Fruit fly (Drosophila melanogaster) whole organism, embryonic: ENCODE data around the gene CG43902.

Experiments
- ATbp ChIP-seq: fragments of 200-800 bp; sonication (Bioruptor generic); optimal IDR thresholded peaks from 2 replicates; lab custom pipeline; 2017; ENCODE audit warnings: missing biosample characterization, mild to moderate bottlenecking, missing genetic modification characterization, missing genetic modification reagents
- Aef1 ChIP-seq: fragments of 200-800 bp; sonication (Bioruptor generic); IDR thresholded peaks from 3 replicates; pipeline ENCODE4 v1.3.6; 2022; ENCODE audit warnings: missing biosample characterization, missing genetic modification characterization
- Awh ChIP-seq: fragments of 200-800 bp; sonication (Bioruptor generic); IDR thresholded peaks from 2 replicates; pipeline ENCODE4, ENCODE4 v1.3.6; 2022; ENCODE audit warnings: missing biosample characterization, missing genetic modification characterization
- BEAF-32 ChIP-seq: fragments of 200-800 bp; sonication (Bioruptor generic); optimal IDR thresholded peaks from 3 replicates; lab custom pipeline; 2017; ENCODE audit warnings: missing biosample characterization, missing genetic modification characterization, mild to moderate bottlenecking, moderate library complexity, missing genetic modification reagents
- C15 ChIP-seq: fragments of 200-800 bp; sonication (Bioruptor generic); IDR thresholded peaks from 3 replicates; pipeline ENCODE4 v1.3.6; 2022; ENCODE audit warnings: missing biosample characterization, missing genetic modification characterization
- CG12071 ChIP-seq: fragments of 200-800 bp; sonication (Bioruptor generic); optimal IDR thresholded peaks from 3 replicates; lab custom pipeline; 2018; ENCODE audit warnings: missing biosample characterization, mild to moderate bottlenecking, missing genetic modification characterization
- CG12769 ChIP-seq: fragments of 200-800 bp; sonication (Bioruptor generic); optimal IDR thresholded peaks from 2 replicates; lab custom pipeline; 2019; ENCODE audit warnings: missing biosample characterization, mild to moderate bottlenecking, missing genetic modification characterization, moderate library complexity
- CG14710 ChIP-seq: fragments of 200-800 bp; sonication (Bioruptor generic); optimal IDR thresholded peaks from 3 replicates; lab custom pipeline; 2019; ENCODE audit warnings: missing biosample characterization, mild to moderate bottlenecking, missing genetic modification characterization, moderate library complexity
- CG14965 ChIP-seq: fragments of 200-800 bp; sonication (Bioruptor generic); optimal IDR thresholded peaks from 2 replicates; lab custom pipeline; 2016; ENCODE audit warnings: missing biosample characterization, missing genetic modification characterization, borderline replicate concordance
- CG17612 ChIP-seq: fragments of 200-800 bp; sonication (Bioruptor generic); IDR thresholded peaks from 2 replicates; pipeline ENCODE4 v1.3.6; 2022; ENCODE audit warnings: missing biosample characterization, missing genetic modification characterization
- CG17802 ChIP-seq: fragments of 200-800 bp; sonication (Bioruptor generic); optimal IDR thresholded peaks from 2 replicates; lab custom pipeline; 2018; ENCODE audit warnings: missing biosample characterization, mild to moderate bottlenecking, missing genetic modification characterization, moderate library complexity
- CG2129 ChIP-seq: fragments of 200-800 bp; sonication (Bioruptor generic); IDR thresholded peaks from 2 replicates; pipeline ENCODE4 v1.3.6; 2022; ENCODE audit warnings: missing biosample characterization, missing genetic modification characterization; ENCODE audit not compliant: partially characterized antibody
- CG2199 ChIP-seq: fragments of 200-800 bp; sonication (Bioruptor generic); IDR thresholded peaks from 3 replicates; pipeline ENCODE4 v1.3.6; 2022; ENCODE audit warnings: missing biosample characterization, missing genetic modification characterization
- CG30020 ChIP-seq: fragments of 200-800 bp; optimal IDR thresholded peaks from 2 replicates; lab custom pipeline; 2019; ENCODE audit warnings: missing biosample characterization, mild to moderate bottlenecking, missing genetic modification characterization, moderate library complexity
- CG3407 ChIP-seq: fragments of 200-800 bp; sonication (Bioruptor generic); optimal IDR thresholded peaks from 2 replicates; lab custom pipeline; 2018; ENCODE audit warnings: missing biosample characterization, mild to moderate bottlenecking, missing genetic modification characterization
- CG7372 ChIP-seq: fragments of 200-800 bp; sonication (Bioruptor generic); IDR thresholded peaks from 2 replicates; pipeline ENCODE4 v1.3.6; 2022; ENCODE audit warnings: missing biosample characterization, missing genetic modification characterization
- CG7556 ChIP-seq: fragments of 200-800 bp; sonication (Bioruptor generic); optimal IDR thresholded peaks from 2 replicates; lab custom pipeline; 2017; ENCODE audit warnings: missing biosample characterization, mild to moderate bottlenecking, missing genetic modification characterization
- Chrac-16 ChIP-seq: fragments of 200-800 bp; sonication (Bioruptor generic); optimal IDR thresholded peaks from 3 replicates; lab custom pipeline; 2016; ENCODE audit warnings: missing biosample characterization, missing genetic modification characterization
- Dbx ChIP-seq: fragments of 200-800 bp; sonication (Bioruptor generic); IDR thresholded peaks from 3 replicates; pipeline ENCODE4 v1.3.6; 2022; ENCODE audit warnings: missing biosample characterization, missing genetic modification characterization
- Dp ChIP-seq: fragments of 200-800 bp; sonication (Bioruptor generic); optimal IDR thresholded peaks from 2 replicates; lab custom pipeline; 2018; ENCODE audit warnings: missing biosample characterization, mild to moderate bottlenecking, missing genetic modification characterization, moderate library complexity
- E2f1 ChIP-seq: fragments of 200-800 bp; sonication (Bioruptor generic); IDR thresholded peaks from 2 replicates; pipeline ENCODE4 v1.3.6; 2022; ENCODE audit warnings: missing biosample characterization, missing genetic modification characterization
- ERR ChIP-seq: fragments of 200-800 bp; sonication (Bioruptor generic); optimal IDR thresholded peaks from 2 replicates; lab custom pipeline; 2016; ENCODE audit warnings: missing biosample characterization, missing genetic modification characterization
- H2.0 ChIP-seq: fragments of 200-800 bp; sonication (Bioruptor generic); IDR thresholded peaks from 2 replicates; pipeline ENCODE4 v1.3.6; 2022; ENCODE audit warnings: missing biosample characterization, missing genetic modification characterization
- HmgD ChIP-seq: fragments of 200-800 bp; sonication (Bioruptor generic); optimal IDR thresholded peaks from 3 replicates; lab custom pipeline; 2016; ENCODE audit warnings: missing biosample characterization, missing genetic modification characterization
- Hmx ChIP-seq: fragments of 200-800 bp; sonication (Bioruptor generic); optimal IDR thresholded peaks from 2 replicates; lab custom pipeline; 2016; ENCODE audit warnings: missing biosample characterization, missing genetic modification characterization
- Lpt ChIP-seq: fragments of >200 bp; optimal IDR thresholded peaks from 2 replicates; lab custom pipeline; 2018; ENCODE audit warnings: missing biosample characterization, missing genetic modification characterization
- Med ChIP-seq: fragments of 200-800 bp; sonication (Bioruptor generic); peaks from one replicate; lab custom pipeline; 2016; ENCODE audit warnings: missing biosample characterization, missing genetic modification characterization, mild to moderate bottlenecking, inconsistent platforms, moderate library complexity
- Mes4 ChIP-seq: fragments of 200-800 bp; sonication (Bioruptor generic); optimal IDR thresholded peaks from 2 replicates; lab custom pipeline; 2016; ENCODE audit warnings: missing biosample characterization, missing genetic modification characterization
- Neu2 ChIP-seq: fragments of 200-800 bp; sonication (Bioruptor generic); optimal IDR thresholded peaks from 3 replicates; lab custom pipeline; 2016; ENCODE audit warnings: missing biosample characterization, missing genetic modification characterization, borderline replicate concordance
- amos ChIP-seq: fragments of 200-800 bp; sonication (Bioruptor generic); IDR thresholded peaks from 2 replicates; pipeline ENCODE4 v1.3.6; 2022; ENCODE audit warnings: missing biosample characterization, missing genetic modification characterization; ENCODE audit not compliant: partially characterized antibody
- bab2 ChIP-seq: fragments of 200-800 bp; sonication (Bioruptor generic); optimal IDR thresholded peaks from 2 replicates; lab custom pipeline; 2016; ENCODE audit warnings: missing biosample characterization, missing genetic modification characterization
- bigmax ChIP-seq: fragments of 200-800 bp; sonication (Bioruptor generic); optimal IDR thresholded peaks from 2 replicates; lab custom pipeline; 2018; ENCODE audit warnings: missing biosample characterization, mild to moderate bottlenecking, missing genetic modification characterization
- br ChIP-seq: fragments of >200 bp; optimal IDR thresholded peaks from 2 replicates; lab custom pipeline; 2017
- chn ChIP-seq: fragments of 200-800 bp; sonication (Bioruptor generic); optimal IDR thresholded peaks from 2 replicates; lab custom pipeline; 2016; ENCODE audit warnings: missing biosample characterization, missing genetic modification characterization
- crc ChIP-seq: fragments of 200-800 bp; sonication (Bioruptor generic); optimal IDR thresholded peaks from 2 replicates; lab custom pipeline; 2016; ENCODE audit warnings: missing biosample characterization, missing genetic modification characterization
- cwo ChIP-seq: fragments of 200-800 bp; sonication (Bioruptor generic); optimal IDR thresholded peaks from 3 replicates; lab custom pipeline; 2017; ENCODE audit warnings: missing biosample characterization, missing genetic modification characterization, mild to moderate bottlenecking, moderate library complexity, missing genetic modification reagents
- dpn ChIP-seq, 2 experiments: fragments of 200-800 bp; sonication (Bioruptor generic); optimal IDR thresholded peaks; 3 replicates each; lab custom pipeline; 2016; ENCODE audit warnings: missing biosample characterization in 2 of 2, missing genetic modification characterization in 2 of 2
- eyg ChIP-seq: fragments of 200-800 bp; sonication (Bioruptor generic); optimal IDR thresholded peaks from 3 replicates; lab custom pipeline; 2016; ENCODE audit warnings: missing biosample characterization, missing genetic modification characterization
- gem ChIP-seq: fragments of 200-800 bp; sonication (Bioruptor generic); optimal IDR thresholded peaks from 2 replicates; lab custom pipeline; 2019; ENCODE audit warnings: missing biosample characterization, mild to moderate bottlenecking, missing genetic modification characterization, moderate library complexity
- her ChIP-seq: fragments of 200-800 bp; sonication (Bioruptor generic); optimal IDR thresholded peaks from 2 replicates; lab custom pipeline; 2016; ENCODE audit warnings: missing biosample characterization, missing genetic modification characterization
- nerfin-1 ChIP-seq: fragments of 200-800 bp; sonication (Bioruptor generic); optimal IDR thresholded peaks from 3 replicates; lab custom pipeline; 2019; ENCODE audit warnings: missing biosample characterization, mild to moderate bottlenecking, missing genetic modification characterization, moderate library complexity
- nerfin-2 ChIP-seq: fragments of 200-800 bp; sonication (Bioruptor generic); IDR thresholded peaks from 2 replicates; pipeline ENCODE4 v1.3.6; 2022; ENCODE audit warnings: missing biosample characterization, missing genetic modification characterization; ENCODE audit not compliant: partially characterized antibody
- pnt ChIP-seq: fragments of 200-800 bp; sonication (Bioruptor generic); optimal IDR thresholded peaks from 3 replicates; lab custom pipeline; 2016; ENCODE audit warnings: missing biosample characterization, missing genetic modification characterization
- ro ChIP-seq: fragments of 200-800 bp; sonication (Bioruptor generic); IDR thresholded peaks from 2 replicates; pipeline ENCODE4 v1.3.6; 2022; ENCODE audit warnings: missing biosample characterization, missing genetic modification characterization
- sens-2 ChIP-seq: fragments of 200-800 bp; sonication (Bioruptor generic); IDR thresholded peaks from 2 replicates; pipeline ENCODE4 v1.3.6; 2022; ENCODE audit warnings: missing biosample characterization, missing genetic modification characterization
- slou ChIP-seq: fragments of 200-800 bp; sonication (Bioruptor generic); optimal IDR thresholded peaks from 3 replicates; lab custom pipeline; 2016; ENCODE audit warnings: missing biosample characterization, missing genetic modification characterization
- tin ChIP-seq: fragments of 200-800 bp; sonication (Bioruptor generic); optimal IDR thresholded peaks from 3 replicates; lab custom pipeline; 2016; ENCODE audit warnings: missing biosample characterization, missing genetic modification characterization
- tio ChIP-seq: fragments of 200-800 bp; sonication (Bioruptor generic); optimal IDR thresholded peaks from 2 replicates; lab custom pipeline; 2017; ENCODE audit warnings: missing biosample characterization, missing genetic modification characterization, inconsistent platforms
- unc-4 ChIP-seq: fragments of 200-800 bp; sonication (Bioruptor generic); IDR thresholded peaks from 2 replicates; pipeline ENCODE4 v1.3.6; 2022; ENCODE audit warnings: missing biosample characterization, missing genetic modification characterization; ENCODE audit not compliant: partially characterized antibody
- vfl ChIP-seq: fragments of 200-800 bp; sonication (Bioruptor generic); optimal IDR thresholded peaks from 2 replicates; lab custom pipeline; 2016; ENCODE audit warnings: missing biosample characterization, missing genetic modification characterization
- zen2 ChIP-seq: fragments of 200-800 bp; sonication (Bioruptor generic); IDR thresholded peaks from 3 replicates; pipeline ENCODE4 v1.3.6; 2022; ENCODE audit warnings: missing biosample characterization, missing genetic modification characterization; ENCODE audit not compliant: partially characterized antibody

Gene CG43902

DNA sequence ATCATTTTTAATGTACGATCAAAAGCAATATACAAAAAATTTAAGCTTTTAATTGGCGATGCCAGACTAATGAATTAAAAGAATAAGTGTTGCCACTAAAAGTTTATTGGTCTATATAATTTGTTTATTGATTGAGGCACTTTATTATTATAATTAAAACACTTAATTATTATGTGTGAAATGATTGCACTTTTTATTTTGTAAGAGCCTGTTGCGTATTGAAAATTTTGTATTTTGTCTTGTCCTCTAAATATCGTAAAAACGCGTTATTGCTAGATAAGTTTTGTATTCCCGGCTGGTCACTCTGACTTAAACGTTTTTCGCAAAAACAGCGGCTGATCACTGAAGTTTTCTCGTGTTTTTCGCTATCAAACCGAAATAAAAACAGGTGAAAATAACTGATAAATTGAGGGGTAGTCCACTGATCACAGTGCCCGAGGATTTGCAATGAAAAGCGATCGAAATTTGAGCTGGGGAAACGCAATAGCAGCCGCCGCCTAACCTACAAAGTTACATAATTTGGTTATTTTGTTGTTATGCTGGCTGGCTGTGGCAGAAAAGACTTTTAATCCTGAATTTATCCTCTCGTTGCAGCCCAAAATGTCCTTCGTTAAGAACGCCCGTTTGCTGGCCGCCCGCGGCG lies 54.6 kb downstream of the CG43902 start, which contains the start of gene ATPsyndelta (continued):
- TF ChIP-seq vfl (GFP tag; lab: Kevin White, UChicago) = no peak
- TF ChIP-seq gem (tag; lab: Kevin White, UChicago) = peak; percentile 4
- TF ChIP-seq CG2199 (GFP tag; lab: Robert Waterston, UW) = no peak
- TF ChIP-seq ro (GFP tag; lab: Robert Waterston, UW) = no peak
- no peak for TF ChIP-seq dpn (GFP tag; optimal IDR thresholded peaks at IDR 0.05; lab: Kevin White, UChicago)
- TF ChIP-seq Mes4 (GFP tag; lab: Kevin White, UChicago) = no peak
- TF ChIP-seq CG2129 = no peak
- no peak for TF ChIP-seq her
- TF ChIP-seq bab2 (GFP tag; lab: Kevin White, UChicago) = no peak
- no peak for TF ChIP-seq Awh (GFP tag; lab: Robert Waterston, UW)
- no peak for TF ChIP-seq CG7556 (GFP tag; lab: Kevin White, UChicago)
- no peak for TF ChIP-seq slou
- no peak for TF ChIP-seq CG7372 (GFP tag; lab: Robert Waterston, UW)
- TF ChIP-seq BEAF-32 (GFP tag; lab: Kevin White, UChicago) = peak; percentile 63
- no peak for TF ChIP-seq Med
- TF ChIP-seq Aef1 (GFP tag; lab: Robert Waterston, UW) = no peak
- TF ChIP-seq bigmax (GFP tag; lab: Kevin White, UChicago) = peak; percentile 69
- no peak for TF ChIP-seq CG12769 (tag; lab: Kevin White, UChicago)
- no peak for TF ChIP-seq pnt (GFP tag; lab: Kevin White, UChicago)
- peak; percentile 36; the same call in 1 of the 2 replicates for TF ChIP-seq amos
- TF ChIP-seq CG17612 (GFP tag; lab: Robert Waterston, UW) = no peak
- TF ChIP-seq C15 = no peak
- TF ChIP-seq Chrac-16 (GFP tag; lab: Kevin White, UChicago) = no peak
- no peak for TF ChIP-seq br (lab: Kevin White, UChicago)
- TF ChIP-seq CG30020 = no peak
- TF ChIP-seq tio = no peak
- peak; percentile 11 for TF ChIP-seq Dp (GFP tag; lab: Kevin White, UChicago)
- TF ChIP-seq unc-4 (GFP tag; lab: Robert Waterston, UW) = peak; percentile 50; the same call in 1 of the 2 replicates
- TF ChIP-seq sens-2 (GFP tag; lab: Robert Waterston, UW) = no peak
- no peak for TF ChIP-seq CG17802 (tag; lab: Kevin White, UChicago)
- TF ChIP-seq chn (GFP tag; lab: Kevin White, UChicago) = no peak
- no peak for TF ChIP-seq zen2
- TF ChIP-seq Hmx (GFP tag; lab: Kevin White, UChicago) = no peak
- TF ChIP-seq HmgD (GFP tag; lab: Kevin White, UChicago) = no peak
- no peak for TF ChIP-seq nerfin-2 (GFP tag; lab: Robert Waterston, UW)
- TF ChIP-seq cwo = no peak
- TF ChIP-seq CG14710 = peak; percentile 8
- TF ChIP-seq Lpt = no peak
- no peak for TF ChIP-seq tin
- TF ChIP-seq CG3407 (GFP tag; lab: Kevin White, UChicago) = no peak
- TF ChIP-seq H2.0 (GFP tag; lab: Robert Waterston, UW) = no peak
- TF ChIP-seq CG14965 (GFP tag; lab: Kevin White, UChicago) = no peak
- TF ChIP-seq Dbx (GFP tag; lab: Robert Waterston, UW) = no peak
- TF ChIP-seq crc (GFP tag; lab: Kevin White, UChicago) = no peak
- TF ChIP-seq E2f1 (GFP tag; lab: Robert Waterston, UW) = no peak
- TF ChIP-seq eyg = no peak
- TF ChIP-seq nerfin-1 (tag; lab: Kevin White, UChicago) = no peak
- TF ChIP-seq ATbp = no peak
- TF ChIP-seq Neu2 (GFP tag; lab: Kevin White, UChicago) = no peak
- TF ChIP-seq ERR = no peak
- no peak for TF ChIP-seq CG12071 (GFP tag; lab: Kevin White, UChicago)
